Fruit fly (Drosophila melanogaster) whole organism, embryonic: ENCODE data around the gene CG46301.

ENCODE experiments used
- Abd-B ChIP-seq: fragments of 200-800 bp; sonication (Bioruptor generic); optimal IDR thresholded peaks from 2 replicates; lab custom pipeline; 2018; ENCODE audit warnings: missing biosample characterization, mild to moderate bottlenecking, missing genetic modification characterization, moderate library complexity
- Ada2b ChIP-seq: fragments of 200-800 bp; sonication (Bioruptor generic); IDR thresholded peaks from 2 replicates; pipeline ENCODE4 v1.3.6; 2022; ENCODE audit warnings: missing biosample characterization, missing genetic modification characterization
- Antp ChIP-seq: fragments of 200-800 bp; sonication (Bioruptor generic); optimal IDR thresholded peaks from 3 replicates; lab custom pipeline; 2016; ENCODE audit warnings: missing biosample characterization, missing genetic modification characterization
- Blimp-1 ChIP-seq: fragments of 200-800 bp; sonication (Bioruptor generic); optimal IDR thresholded peaks from 3 replicates; lab custom pipeline; 2018; ENCODE audit warnings: missing biosample characterization, missing genetic modification characterization, mild to moderate bottlenecking, moderate library complexity, missing genetic modification reagents
- Bteb2 ChIP-seq: fragments of 200-800 bp; sonication (Bioruptor generic); optimal IDR thresholded peaks from 2 replicates; lab custom pipeline; 2016; ENCODE audit warnings: missing biosample characterization, missing genetic modification characterization
- CG10431 ChIP-seq: fragments of 200-800 bp; sonication (Bioruptor generic); optimal IDR thresholded peaks from 3 replicates; lab custom pipeline; 2018; ENCODE audit warnings: missing biosample characterization, mild to moderate bottlenecking, missing genetic modification characterization
- CG12236 ChIP-seq: fragments of 200-800 bp; sonication (Bioruptor generic); optimal IDR thresholded peaks from 2 replicates; lab custom pipeline; 2016; ENCODE audit warnings: missing biosample characterization, missing genetic modification characterization
- CG12942 ChIP-seq: fragments of 200-800 bp; sonication (Bioruptor generic); optimal IDR thresholded peaks from 3 replicates; lab custom pipeline; 2016; ENCODE audit warnings: missing biosample characterization, missing genetic modification characterization
- CG14667 ChIP-seq: fragments of 200-800 bp; sonication (Bioruptor generic); IDR thresholded peaks from 2 replicates; pipeline ENCODE4 v1.3.6; 2022; ENCODE audit warnings: missing biosample characterization, missing genetic modification characterization
- CG1529 ChIP-seq: fragments of 200-800 bp; sonication (Bioruptor generic); optimal IDR thresholded peaks from 3 replicates; lab custom pipeline; 2018; ENCODE audit warnings: missing biosample characterization, missing genetic modification characterization
- CG17361 ChIP-seq: fragments of 200-800 bp; sonication (Bioruptor generic); IDR thresholded peaks from 3 replicates; pipeline ENCODE4 v1.3.6; 2022; ENCODE audit warnings: missing biosample characterization, missing genetic modification characterization
- CG18262 ChIP-seq: fragments of 200-800 bp; optimal IDR thresholded peaks from 3 replicates; lab custom pipeline; 2019; ENCODE audit warnings: missing biosample characterization, mild to moderate bottlenecking, missing genetic modification characterization, moderate library complexity
- CG18764 ChIP-seq: fragments of 200-800 bp; sonication (Bioruptor generic); optimal IDR thresholded peaks from 3 replicates; lab custom pipeline; 2016; ENCODE audit warnings: missing biosample characterization, missing genetic modification characterization
- CG30431 ChIP-seq: fragments of 200-800 bp; sonication (Bioruptor generic); optimal IDR thresholded peaks from 2 replicates; lab custom pipeline; 2017; ENCODE audit warnings: missing biosample characterization, missing genetic modification characterization
- CG34422 ChIP-seq: fragments of 200-800 bp; sonication (Bioruptor generic); IDR thresholded peaks from 3 replicates; pipeline ENCODE4 v1.3.6; 2022; ENCODE audit warnings: missing biosample characterization, missing genetic modification characterization
- CG3726 ChIP-seq: fragments of 200-800 bp; sonication (Bioruptor generic); IDR thresholded peaks from 3 replicates; pipeline ENCODE4, ENCODE4 v1.3.6; 2022; ENCODE audit warnings: missing biosample characterization, missing genetic modification characterization
- CG43689 ChIP-seq: fragments of 200-800 bp; sonication (Bioruptor generic); IDR thresholded peaks from 2 replicates; pipeline ENCODE4 v1.3.6; 2022; ENCODE audit warnings: missing biosample characterization, missing genetic modification characterization
- CG8089 ChIP-seq: fragments of 200-800 bp; sonication (Bioruptor generic); optimal IDR thresholded peaks from 3 replicates; lab custom pipeline; 2016; ENCODE audit warnings: missing biosample characterization, missing genetic modification characterization
- CG8281 ChIP-seq: fragments of 200-800 bp; sonication (Bioruptor generic); optimal IDR thresholded peaks from 2 replicates; lab custom pipeline; 2018; ENCODE audit warnings: missing biosample characterization, mild to moderate bottlenecking, missing genetic modification characterization, moderate library complexity
- CG8359 ChIP-seq: fragments of 200-800 bp; sonication (Bioruptor generic); optimal IDR thresholded peaks from 2 replicates; lab custom pipeline; 2017; ENCODE audit warnings: missing biosample characterization, mild to moderate bottlenecking, missing genetic modification characterization, borderline replicate concordance
- CG8944 ChIP-seq: fragments of 200-800 bp; sonication (Bioruptor generic); optimal IDR thresholded peaks from 3 replicates; lab custom pipeline; 2016; ENCODE audit warnings: missing biosample characterization, missing genetic modification characterization
- CG9437 ChIP-seq: fragments of 200-800 bp; sonication (Bioruptor generic); optimal IDR thresholded peaks from 2 replicates; lab custom pipeline; 2018; ENCODE audit warnings: missing biosample characterization, mild to moderate bottlenecking, missing genetic modification characterization
- CTCF ChIP-seq: fragments of 200-800 bp; sonication (Bioruptor generic); optimal IDR thresholded peaks from 2 replicates; lab custom pipeline; 2017; ENCODE audit warnings: missing biosample characterization, mild to moderate bottlenecking, missing genetic modification characterization, moderate library complexity
- Dbx ChIP-seq: fragments of 200-800 bp; sonication (Bioruptor generic); IDR thresholded peaks from 3 replicates; pipeline ENCODE4 v1.3.6; 2022; ENCODE audit warnings: missing biosample characterization, missing genetic modification characterization
- Elba2 ChIP-seq: fragments of 200-800 bp; sonication (Bioruptor generic); optimal IDR thresholded peaks from 3 replicates; lab custom pipeline; 2016; ENCODE audit warnings: missing biosample characterization, missing genetic modification characterization
- Ets65A ChIP-seq: fragments of 200-800 bp; sonication (Bioruptor generic); peaks from one replicate; lab custom pipeline; 2016; ENCODE audit warnings: missing biosample characterization, missing genetic modification characterization
- Fer1 ChIP-seq: fragments of 200-800 bp; sonication (Bioruptor generic); optimal IDR thresholded peaks from 2 replicates; lab custom pipeline; 2017; ENCODE audit warnings: missing biosample characterization, mild to moderate bottlenecking, missing genetic modification characterization
- H15 ChIP-seq: fragments of 200-800 bp; sonication (Bioruptor generic); IDR thresholded peaks from 3 replicates; pipeline ENCODE4 v1.3.6; 2022; ENCODE audit warnings: missing biosample characterization, missing genetic modification characterization
- MESR4 ChIP-seq: fragments of 200-800 bp; sonication (Bioruptor generic); optimal IDR thresholded peaks from 2 replicates; lab custom pipeline; 2018; ENCODE audit warnings: missing biosample characterization, mild to moderate bottlenecking, missing genetic modification characterization, moderate library complexity
- Myb ChIP-seq: fragments of 200-800 bp; sonication (Bioruptor generic); optimal IDR thresholded peaks from 2 replicates; lab custom pipeline; 2016; ENCODE audit warnings: missing biosample characterization, missing genetic modification characterization
- Nf-YC ChIP-seq: fragments of 200-800 bp; optimal IDR thresholded peaks from 3 replicates; lab custom pipeline; 2019; ENCODE audit warnings: missing biosample characterization, mild to moderate bottlenecking, missing genetic modification characterization, moderate library complexity
- Poxn ChIP-seq: fragments of 200-800 bp; sonication (Bioruptor generic); IDR thresholded peaks from 2 replicates; pipeline ENCODE4 v1.3.6; 2022; ENCODE audit warnings: missing biosample characterization, missing genetic modification characterization
- Six4 ChIP-seq: fragments of 200-800 bp; sonication (Bioruptor generic); optimal IDR thresholded peaks from 2 replicates; lab custom pipeline; 2016; ENCODE audit warnings: missing biosample characterization, missing genetic modification characterization
- Tbp ChIP-seq: fragments of >200 bp; optimal IDR thresholded peaks from 2 replicates; lab custom pipeline; 2018; ENCODE audit warnings: missing biosample characterization, missing genetic modification characterization
- Vsx1 ChIP-seq: fragments of 200-800 bp; sonication (Bioruptor generic); optimal IDR thresholded peaks from 2 replicates; lab custom pipeline; 2017; ENCODE audit warnings: missing biosample characterization, mild to moderate bottlenecking, missing genetic modification characterization, missing genetic modification reagents
- ap ChIP-seq: fragments of 200-800 bp; sonication (Bioruptor generic); IDR thresholded peaks from 2 replicates; pipeline ENCODE4 v1.3.6; 2022; ENCODE audit warnings: missing biosample characterization, missing genetic modification characterization
- bsh ChIP-seq, 2 experiments: fragments of 200-800 bp; sonication (Bioruptor generic); optimal IDR thresholded peaks; 2 replicates each; lab custom pipeline; 2017 to 2018; ENCODE audit warnings: mild to moderate bottlenecking in 2 of 2, missing biosample characterization in 2 of 2, missing genetic modification characterization in 2 of 2, moderate library complexity in 1 of 2
- chinmo ChIP-seq: fragments of 200-800 bp; sonication (Bioruptor generic); IDR thresholded peaks from 4 replicates; pipeline ENCODE4 v1.3.6; 2022; ENCODE audit warnings: missing biosample characterization, missing genetic modification characterization; ENCODE audit not compliant: partially characterized antibody
- chn ChIP-seq: fragments of 200-800 bp; sonication (Bioruptor generic); optimal IDR thresholded peaks from 2 replicates; lab custom pipeline; 2016; ENCODE audit warnings: missing biosample characterization, missing genetic modification characterization
- dm ChIP-seq: fragments of 200-800 bp; sonication (Bioruptor generic); optimal IDR thresholded peaks from 3 replicates; lab custom pipeline; 2016; ENCODE audit warnings: missing biosample characterization, missing genetic modification characterization
- eve ChIP-seq, 2 experiments: fragments of >200 bp; optimal IDR thresholded peaks; 2 replicates each; lab custom pipeline; 2017; ENCODE audit warnings: missing biosample characterization in 2 of 2, missing genetic modification characterization in 2 of 2
- h ChIP-seq: fragments of >200 bp; optimal IDR thresholded peaks from 2 replicates; lab custom pipeline; 2017
- hkb ChIP-seq, 2 experiments: fragments of 200-800 bp in 1 of 2; fragments of >200 bp in 1 of 2; sonication (Bioruptor generic) in 1 of 2; IDR thresholded peaks in 1 of 2; optimal IDR thresholded peaks in 1 of 2; 2 replicates each; pipeline versions ENCODE4 v1.3.6 to Lab custom; 2017 to 2022; ENCODE audit warnings: missing biosample characterization in 1 of 2, missing genetic modification characterization in 1 of 2
- ken ChIP-seq: fragments of 200-800 bp; sonication (Bioruptor generic); IDR thresholded peaks from 3 replicates; pipeline ENCODE4 v1.3.6; 2022; ENCODE audit warnings: missing biosample characterization, missing genetic modification characterization
- klu ChIP-seq: fragments of 200-800 bp; sonication (Bioruptor generic); IDR thresholded peaks from 2 replicates; pipeline ENCODE4 v1.3.6; 2022; ENCODE audit warnings: missing biosample characterization, missing genetic modification characterization
- kni ChIP-seq: fragments of 200-800 bp; sonication (Bioruptor generic); optimal IDR thresholded peaks from 3 replicates; lab custom pipeline; 2017; ENCODE audit warnings: mild to moderate bottlenecking, missing biosample characterization, missing genetic modification reagents, missing genetic modification characterization
- oc ChIP-seq: fragments of 200-800 bp; sonication (Bioruptor generic); optimal IDR thresholded peaks from 2 replicates; lab custom pipeline; 2018; ENCODE audit warnings: missing biosample characterization, mild to moderate bottlenecking, missing genetic modification characterization, moderate library complexity
- pita ChIP-seq: fragments of 200-800 bp; sonication (Bioruptor generic); optimal IDR thresholded peaks from 2 replicates; lab custom pipeline; 2017; ENCODE audit warnings: missing biosample characterization, mild to moderate bottlenecking, missing genetic modification characterization
- tup ChIP-seq: fragments of 200-800 bp; sonication (Bioruptor generic); optimal IDR thresholded peaks from 2 replicates; lab custom pipeline; 2016; ENCODE audit warnings: missing biosample characterization, mild to moderate bottlenecking, missing genetic modification characterization, moderate library complexity
- vvl ChIP-seq: fragments of 200-800 bp; sonication (Bioruptor generic); IDR thresholded peaks from 2 replicates; pipeline ENCODE4 v1.3.6; 2022; ENCODE audit warnings: missing biosample characterization, missing genetic modification characterization
- yki ChIP-seq: fragments of >200 bp; optimal IDR thresholded peaks from 3 replicates; lab custom pipeline; 2018

Gene CG46301

dm6 chr2L:14197195-14197594 lies 93.3 kb downstream of the CG46301 start:
- no peak for TF ChIP-seq hkb (optimal IDR thresholded peaks at IDR 0.05; lab: Kevin White, UChicago)
- TF ChIP-seq hkb (GFP tag; IDR thresholded peaks at IDR 0.05; lab: Robert Waterston, UW) = no peak
- TF ChIP-seq CTCF (GFP tag; lab: Kevin White, UChicago) = peak; percentile 36
- TF ChIP-seq chinmo (GFP tag; lab: Robert Waterston, UW) = 0 out of 4 replicates have a peak, but pooled peaks have one; percentile 2

dm6 chr2L:14198341-14198740 lies 94.5 kb downstream of the CG46301 start:
- TF ChIP-seq CG8359 (GFP tag; lab: Kevin White, UChicago) = no peak
- TF ChIP-seq Elba2 (GFP tag; lab: Kevin White, UChicago) = no peak
- TF ChIP-seq CG8281 = no peak
- no peak for TF ChIP-seq CG8944 (GFP tag; lab: Kevin White, UChicago)
- TF ChIP-seq Blimp-1 (GFP tag; lab: Kevin White, UChicago) = peak; percentile 29
- no peak for TF ChIP-seq Abd-B (GFP tag; lab: Kevin White, UChicago)
- no peak for TF ChIP-seq tup
- TF ChIP-seq Dbx (GFP tag; lab: Robert Waterston, UW) = no peak
- TF ChIP-seq Ets65A (GFP tag; lab: Kevin White, UChicago) = peak; percentile 53
- TF ChIP-seq dm (GFP tag; lab: Kevin White, UChicago) = no peak
- TF ChIP-seq CG1529 (GFP tag; lab: Kevin White, UChicago) = no peak
- no peak for TF ChIP-seq Poxn (GFP tag; lab: Robert Waterston, UW)
- no peak for TF ChIP-seq CG12236 (GFP tag; lab: Kevin White, UChicago)
- no peak for TF ChIP-seq Myb (GFP tag; lab: Kevin White, UChicago)
- TF ChIP-seq CG18262 (tag; lab: Kevin White, UChicago) = peak; percentile 6
- peak in 1 of 2 experiments; percentile 32 for TF ChIP-seq bsh (GFP tag; optimal IDR thresholded peaks at IDR 0.05; lab: Kevin White, UChicago)
- no peak for TF ChIP-seq CG8089 (GFP tag; lab: Kevin White, UChicago)
- no peak for TF ChIP-seq Tbp
- TF ChIP-seq CG43689 (GFP tag; lab: Robert Waterston, UW) = no peak
- TF ChIP-seq Bteb2 (GFP tag; lab: Kevin White, UChicago) = no peak
- 0 out of 2 replicates have a peak, but pooled peaks have one; percentile 7 for TF ChIP-seq vvl (GFP tag; lab: Robert Waterston, UW)
- no peak for TF ChIP-seq klu (GFP tag; lab: Robert Waterston, UW)
- no peak for TF ChIP-seq CG30431 (GFP tag; lab: Kevin White, UChicago)
- TF ChIP-seq ap (GFP tag; lab: Robert Waterston, UW) = no peak
- no peak for TF ChIP-seq yki (lab: Kevin White, UChicago)
- TF ChIP-seq CG18764 (GFP tag; lab: Kevin White, UChicago) = no peak
- no peak for TF ChIP-seq Vsx1 (GFP tag; lab: Kevin White, UChicago)
- no peak for TF ChIP-seq CG3726 (GFP tag; lab: Robert Waterston, UW)
- no peak for TF ChIP-seq Nf-YC (tag; lab: Kevin White, UChicago)
- no peak for TF ChIP-seq Antp (GFP tag; lab: Kevin White, UChicago)
- peak; percentile 56 for TF ChIP-seq kni
- 0 out of 2 replicates have a peak, but pooled peaks have one; percentile 9 for TF ChIP-seq Ada2b
- no peak for TF ChIP-seq Fer1 (GFP tag; lab: Kevin White, UChicago)
- 0 out of 3 replicates have a peak, but pooled peaks have one; percentile 18 for TF ChIP-seq H15 (GFP tag; lab: Robert Waterston, UW)
- TF ChIP-seq h = no peak
- no peak for TF ChIP-seq ken
- TF ChIP-seq Six4 = no peak
- TF ChIP-seq CG10431 (GFP tag; lab: Kevin White, UChicago) = no peak
- no peak for TF ChIP-seq chn (GFP tag; lab: Kevin White, UChicago)
- no peak for TF ChIP-seq MESR4 (GFP tag; lab: Kevin White, UChicago)
- TF ChIP-seq CG34422 (GFP tag; lab: Robert Waterston, UW) = no peak
- no peak for TF ChIP-seq CG14667 (GFP tag; lab: Robert Waterston, UW)
- no peak for TF ChIP-seq CG9437 (GFP tag; lab: Kevin White, UChicago)
- no peak for TF ChIP-seq oc (tag; lab: Kevin White, UChicago)
- no peak for TF ChIP-seq pita (GFP tag; lab: Kevin White, UChicago)
- peak in 1 of 2 experiments; percentile 53 for TF ChIP-seq eve (GFP tag; optimal IDR thresholded peaks at IDR 0.05; lab: Kevin White, UChicago)
- no peak for TF ChIP-seq CG17361 (GFP tag; lab: Robert Waterston, UW)
- no peak for TF ChIP-seq CG12942 (GFP tag; lab: Kevin White, UChicago)
